Worm (Caenorhabditis elegans) whole organism, young adult: ENCODE data around the gene cnc-6.
A peak's percentile ranks its signal among the peaks of the same experiment; 100 is the strongest.

Experiments used
- B0261.1 ChIP-seq: sonication (generic microtip); optimal IDR thresholded peaks from 2 replicates; lab custom pipeline; 2016; ENCODE audit warnings: mild to moderate bottlenecking, missing genetic modification characterization, moderate library complexity, missing compliant biosample characterization
- F10E7.11 ChIP-seq: sonication (generic microtip); optimal IDR thresholded peaks from 2 replicates; lab custom pipeline; 2017; ENCODE audit warnings: mild to moderate bottlenecking, missing genetic modification characterization, moderate library complexity, missing compliant biosample characterization
- F33H1.4 ChIP-seq: fragments of 200-800 bp; sonication (Bioruptor generic); IDR thresholded peaks from 2 replicates; pipeline ENCODE4 v1.3.6; 2022; ENCODE audit warnings: missing genetic modification reagents, missing genetic modification characterization, missing compliant biosample characterization
- F57A8.1 ChIP-seq: fragments of 200-800 bp; sonication (Bioruptor generic); optimal IDR thresholded peaks from 2 replicates; lab custom pipeline; 2018; ENCODE audit warnings: mild to moderate bottlenecking, missing genetic modification characterization, moderate library complexity, missing compliant biosample characterization
- K11D2.4 ChIP-seq: fragments of 200-800 bp; sonication (Bioruptor generic); IDR thresholded peaks from 2 replicates; pipeline ENCODE4 v1.3.6; 2022; ENCODE audit warnings: missing genetic modification reagents, missing genetic modification characterization, missing compliant biosample characterization
- ama-1 ChIP-seq, 3 experiments: fragments of 150-350 bp in 1 of 3; sonication (generic microtip) in 2 of 3; optimal IDR thresholded peaks; 2 replicates each; lab custom pipeline; 2014 to 2018; ENCODE audit warnings: missing biosample characterization in 2 of 3, missing genetic modification characterization in 2 of 3, missing genetic modification reagents in 2 of 3
- atf-7 ChIP-seq: sonication (generic microtip); optimal IDR thresholded peaks from 2 replicates; lab custom pipeline; 2017; ENCODE audit warnings: mild to moderate bottlenecking, missing genetic modification characterization, missing compliant biosample characterization
- athp-1 ChIP-seq: sonication (generic microtip); optimal IDR thresholded peaks from 2 replicates; lab custom pipeline; 2017; ENCODE audit warnings: mild to moderate bottlenecking, missing genetic modification characterization, missing compliant biosample characterization
- ccch-3 ChIP-seq: fragments of 200-800 bp; sonication (Bioruptor generic); optimal IDR thresholded peaks from 2 replicates; lab custom pipeline; 2018; ENCODE audit warnings: mild to moderate bottlenecking, missing genetic modification characterization, missing compliant biosample characterization
- cebp-1 ChIP-seq, 2 experiments: fragments of 200-800 bp in 1 of 2; sonication (Bioruptor generic) in 1 of 2; sonication (generic microtip) in 1 of 2; IDR thresholded peaks in 1 of 2; optimal IDR thresholded peaks in 1 of 2; 2 replicates each; pipeline versions ENCODE4 v1.3.6 to Lab custom; 2017 to 2022; ENCODE audit warnings: missing compliant biosample characterization in 2 of 2, missing genetic modification characterization in 2 of 2, mild to moderate bottlenecking in 1 of 2, missing genetic modification reagents in 1 of 2, moderate library complexity in 1 of 2
- chd-7 ChIP-seq: sonication (generic microtip); optimal IDR thresholded peaks from 2 replicates; lab custom pipeline; 2016; ENCODE audit warnings: mild to moderate bottlenecking, missing genetic modification characterization, moderate library complexity, missing compliant biosample characterization
- die-1 ChIP-seq: sonication (generic microtip); optimal IDR thresholded peaks from 2 replicates; lab custom pipeline; 2016; ENCODE audit warnings: missing genotype, mild to moderate bottlenecking, missing genetic modification characterization, missing compliant biosample characterization
- dox-1 ChIP-seq: fragments of 200-800 bp; sonication (Bioruptor generic); IDR thresholded peaks from 2 replicates; pipeline ENCODE4 v1.3.6; 2022; ENCODE audit warnings: missing genetic modification reagents, missing genetic modification characterization, missing compliant biosample characterization
- egrh-3 ChIP-seq: fragments of 200-800 bp; sonication (Bioruptor generic); IDR thresholded peaks from 2 replicates; pipeline ENCODE4 v1.3.6; 2022; ENCODE audit warnings: missing genetic modification reagents, missing genetic modification characterization, missing compliant biosample characterization
- him-1 ChIP-seq: sonication (generic microtip); optimal IDR thresholded peaks from 2 replicates; lab custom pipeline; 2016; ENCODE audit warnings: missing genotype, missing genetic modification reagents, missing genetic modification characterization, missing compliant biosample characterization
- hsf-1 ChIP-seq: fragments of 200-800 bp; sonication (Bioruptor generic); IDR thresholded peaks from 2 replicates; pipeline ENCODE4 v1.3.6; 2022; ENCODE audit warnings: missing genetic modification reagents, missing genetic modification characterization, missing compliant biosample characterization
- lin-26 ChIP-seq: fragments of 200-800 bp; sonication (Bioruptor generic); IDR thresholded peaks from 2 replicates; pipeline ENCODE4 v1.3.6; 2022; ENCODE audit warnings: missing genetic modification reagents, missing genetic modification characterization, missing compliant biosample characterization
- lin-35 ChIP-seq, 3 experiments: fragments of 150-350 bp in 2 of 3; sonication (generic microtip) in 1 of 3; optimal IDR thresholded peaks; 2 replicates each; lab custom pipeline; 2014 to 2018; ENCODE audit warnings: missing biosample characterization in 3 of 3, missing genetic modification characterization in 3 of 3, missing genetic modification reagents in 3 of 3
- lir-1 ChIP-seq: fragments of 200-800 bp; sonication (Bioruptor generic); conservative IDR thresholded peaks from 2 replicates; pipeline ENCODE4 v1.3.6; 2022; ENCODE audit warnings: missing genetic modification reagents, missing genetic modification characterization, missing compliant biosample characterization
- lsl-1 ChIP-seq: fragments of 200-800 bp; sonication (Bioruptor generic); optimal IDR thresholded peaks from 2 replicates; lab custom pipeline; 2018; ENCODE audit warnings: mild to moderate bottlenecking, missing genetic modification characterization, moderate library complexity, missing compliant biosample characterization
- madf-6 ChIP-seq: fragments of 200-800 bp; sonication (Bioruptor generic); IDR thresholded peaks from 2 replicates; pipeline ENCODE4 v1.3.6; 2022; ENCODE audit warnings: missing genetic modification reagents, missing genetic modification characterization, missing compliant biosample characterization
- mcd-1 ChIP-seq: fragments of 200-800 bp; sonication (Bioruptor generic); IDR thresholded peaks from 2 replicates; pipeline ENCODE4 v1.3.6; 2022; ENCODE audit warnings: missing genetic modification reagents, missing genetic modification characterization, missing compliant biosample characterization
- mes-4 ChIP-seq: sonication (generic microtip); optimal IDR thresholded peaks from 2 replicates; lab custom pipeline; 2016; ENCODE audit warnings: missing genotype, missing genetic modification characterization, missing compliant biosample characterization
- mxl-1 ChIP-seq: sonication (generic microtip); optimal IDR thresholded peaks from 2 replicates; lab custom pipeline; 2016; ENCODE audit warnings: missing genetic modification characterization, missing compliant biosample characterization
- nfya-1 ChIP-seq: sonication (generic microtip); optimal IDR thresholded peaks from 2 replicates; lab custom pipeline; 2017; ENCODE audit warnings: antibody characterized with exemption, missing compliant biosample characterization, missing genetic modification characterization, borderline replicate concordance; ENCODE audit not compliant: insufficient read depth
- nhr-179 ChIP-seq: sonication (generic microtip); optimal IDR thresholded peaks from 2 replicates; lab custom pipeline; 2016; ENCODE audit warnings: mild to moderate bottlenecking, missing genetic modification characterization, missing compliant biosample characterization
- nhr-80 ChIP-seq: sonication (generic microtip); optimal IDR thresholded peaks from 2 replicates; lab custom pipeline; 2016; ENCODE audit warnings: missing genetic modification characterization, missing compliant biosample characterization
- nhr-90 ChIP-seq: sonication (generic microtip); optimal IDR thresholded peaks from 2 replicates; lab custom pipeline; 2016; ENCODE audit warnings: missing genotype, mild to moderate bottlenecking, missing genetic modification characterization, missing compliant biosample characterization
- pbrm-1 ChIP-seq: fragments of 200-800 bp; sonication (Bioruptor generic); IDR thresholded peaks from 2 replicates; pipeline ENCODE4 v1.3.6; 2022; ENCODE audit warnings: missing genetic modification reagents, missing genetic modification characterization, missing compliant biosample characterization
- pha-4 ChIP-seq: fragments of 150-350 bp; sonication (generic microtip); optimal IDR thresholded peaks from 2 replicates; lab custom pipeline; 2014; ENCODE audit warnings: missing biosample characterization, missing genetic modification reagents, missing genetic modification characterization
- rec-8 ChIP-seq, 2 experiments: sonication (generic microtip); optimal IDR thresholded peaks; 2 replicates each; lab custom pipeline; 2016; ENCODE audit warnings: mild to moderate bottlenecking in 2 of 2, missing genetic modification characterization in 2 of 2, missing genetic modification reagents in 2 of 2, missing genotype in 2 of 2, missing biosample characterization in 1 of 2, missing compliant biosample characterization in 1 of 2, moderate library complexity in 1 of 2
- repo-1 ChIP-seq: sonication (generic microtip); optimal IDR thresholded peaks from 2 replicates; lab custom pipeline; 2017; ENCODE audit warnings: mild to moderate bottlenecking, missing genetic modification characterization, missing compliant biosample characterization
- rpc-1 ChIP-seq, 2 experiments: fragments of 150-350 bp in 1 of 2; sonication (generic microtip) in 1 of 2; optimal IDR thresholded peaks; 2 replicates each; lab custom pipeline; 2014 to 2018; ENCODE audit warnings: missing biosample characterization in 1 of 2, missing genetic modification characterization in 1 of 2, missing genetic modification reagents in 1 of 2, missing genotype in 1 of 2
- snpc-1.3 ChIP-seq: sonication (generic microtip); optimal IDR thresholded peaks from 2 replicates; lab custom pipeline; 2017; ENCODE audit warnings: missing genetic modification characterization, mild to moderate bottlenecking, missing compliant biosample characterization, antibody characterized with exemption, moderate library complexity, missing genotype, missing genetic modification reagents; ENCODE audit not compliant: insufficient read depth
- snpc-3.4 ChIP-seq: sonication (generic microtip); optimal IDR thresholded peaks from 2 replicates; lab custom pipeline; 2017; ENCODE audit warnings: missing genetic modification characterization, mild to moderate bottlenecking, missing compliant biosample characterization, antibody characterized with exemption, moderate library complexity, missing genotype, missing genetic modification reagents
- snpc-4 ChIP-seq, 5 experiments: fragments of 150-350 bp in 1 of 5; sonication (generic microtip) in 4 of 5; optimal IDR thresholded peaks; 2 replicates each; lab custom pipeline; 2014 to 2018; ENCODE audit warnings: missing genetic modification characterization in 5 of 5, missing biosample characterization in 3 of 5, antibody characterized with exemption in 2 of 5, mild to moderate bottlenecking in 2 of 5, missing compliant biosample characterization in 2 of 5, missing genotype in 2 of 5, moderate library complexity in 2 of 5, missing genetic modification reagents in 1 of 5
- sptf-2 ChIP-seq: fragments of 200-800 bp; sonication (Bioruptor generic); optimal IDR thresholded peaks from 2 replicates; lab custom pipeline; 2018; ENCODE audit warnings: mild to moderate bottlenecking, missing genetic modification characterization, missing compliant biosample characterization
- tbx-9 ChIP-seq: sonication (generic microtip); optimal IDR thresholded peaks from 2 replicates; lab custom pipeline; 2016; ENCODE audit warnings: borderline replicate concordance, missing genetic modification characterization, inconsistent platforms, missing compliant biosample characterization
- xnd-1 ChIP-seq: sonication (generic microtip); optimal IDR thresholded peaks from 2 replicates; lab custom pipeline; 2016; ENCODE audit warnings: missing genotype, missing genetic modification reagents, missing genetic modification characterization, missing compliant biosample characterization
- zfh-2 ChIP-seq: fragments of 200-800 bp; sonication (Bioruptor generic); conservative IDR thresholded peaks from 2 replicates; pipeline ENCODE4 v1.3.6; 2022; ENCODE audit warnings: missing genetic modification reagents, missing genetic modification characterization, missing compliant biosample characterization
- zim-3 ChIP-seq: sonication (generic microtip); optimal IDR thresholded peaks from 2 replicates; lab custom pipeline; 2017; ENCODE audit warnings: mild to moderate bottlenecking, missing genetic modification characterization, moderate library complexity, missing compliant biosample characterization
- ztf-18 ChIP-seq: sonication (generic microtip); optimal IDR thresholded peaks from 2 replicates; lab custom pipeline; 2016; ENCODE audit warnings: missing genotype, mild to moderate bottlenecking, missing genetic modification characterization, missing compliant biosample characterization

cnc-6 gene

ce11 chrIII:1733001-1733400, 30.3 kb upstream of the cnc-6 start, which contains the start of gene ser-4:
ser-4 (minus strand) TSS chrIII:1733101.
- TF ChIP-seq mes-4 (tag; lab: Kevin White, UChicago) (no peak), zfh-2 (GFP tag; lab: Robert Waterston, UW) (peak; percentile 41; the same call in 1 of the 2 replicates)

ce11 chrIII:1733412-1733811, 29.9 kb upstream of the cnc-6 start:
- no peak for TF ChIP-seq atf-7
- no peak for TF ChIP-seq egrh-3 (GFP tag; lab: Robert Waterston, UW)
- no peak for TF ChIP-seq repo-1 (tag; lab: Kevin White, UChicago)
- TF ChIP-seq nfya-1, result no peak
- no peak for TF ChIP-seq sptf-2

DNA sequence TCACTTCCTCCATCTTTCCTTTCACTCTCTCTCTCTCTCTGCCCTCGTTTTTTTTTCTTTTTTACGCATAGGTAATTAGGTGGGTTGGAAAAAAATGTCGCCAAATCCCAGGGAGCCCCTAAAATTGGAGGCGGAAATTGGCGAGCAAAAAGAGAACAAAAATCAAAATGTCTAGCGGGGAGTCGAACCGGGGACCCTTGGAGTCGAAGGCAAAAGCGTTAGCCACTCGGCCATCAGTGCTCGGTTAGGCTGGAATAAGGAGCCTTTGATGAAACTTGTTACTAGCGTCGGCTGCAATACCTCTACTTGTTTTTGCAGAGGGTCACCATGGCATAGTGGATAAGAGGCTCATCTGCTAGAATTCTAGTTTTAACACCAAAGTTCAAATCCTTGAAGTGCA, 20.2 kb upstream of the cnc-6 start:
- TF ChIP-seq ccch-3 (no peak), lin-26 (GFP tag; lab: Robert Waterston, UW) (peak; percentile 65; the same call in 1 of the 2 replicates), pha-4 (tag; lab: Kevin White, UChicago) (no peak), lir-1 (GFP tag; lab: Robert Waterston, UW) (no peak), zfh-2 (GFP tag; lab: Robert Waterston, UW) (peak; percentile 61), ztf-18 (tag; lab: Kevin White, UChicago) (peak; percentile 21), F10E7.11 (tag; lab: Kevin White, UChicago) (no peak), hsf-1 (GFP tag; lab: Robert Waterston, UW) (0 out of 2 replicates have a peak, but pooled peaks have one; percentile 13), ama-1 (optimal IDR thresholded peaks at IDR 0.05; lab: Kevin White, UChicago) (no peak), ama-1 (GFP tag; optimal IDR thresholded peaks at IDR 0.05; lab: Kevin White, UChicago) (no peak), chd-7 (peak; percentile 22), mxl-1 (tag; lab: Kevin White, UChicago) (peak; percentile 7), madf-6 (GFP tag; lab: Robert Waterston, UW) (peak; percentile 20; the same call in 1 of the 2 replicates), F57A8.1 (GFP tag; lab: Kevin White, UChicago) (peak; percentile 20), mcd-1 (GFP tag; lab: Robert Waterston, UW) (peak; percentile 32; the same call in 1 of the 2 replicates), tbx-9 (tag; lab: Kevin White, UChicago) (no peak), him-1 (no peak), lsl-1 (GFP tag; lab: Kevin White, UChicago) (peak; percentile 39), F33H1.4 (0 out of 2 replicates have a peak, but pooled peaks have one; percentile 20), snpc-3.4 (peak; percentile 4), B0261.1 (tag; lab: Kevin White, UChicago) (peak; percentile 68), cebp-1 (GFP tag; IDR thresholded peaks at IDR 0.05; lab: Robert Waterston, UW) (no peak), cebp-1 (tag; optimal IDR thresholded peaks at IDR 0.05; lab: Kevin White, UChicago) (peak; percentile 25), snpc-4 (GFP tag; optimal IDR thresholded peaks at IDR 0.05; lab: Kevin White, UChicago) (no peak), snpc-4 (tag; optimal IDR thresholded peaks at IDR 0.05; lab: Kevin White, UChicago) (no peak), dox-1 (GFP tag; lab: Robert Waterston, UW) (peak; percentile 31; the same call in 1 of the 2 replicates), xnd-1 (tag; lab: Kevin White, UChicago) (no peak), nhr-80 (no peak), pbrm-1 (peak; percentile 48), rec-8 (tag; optimal IDR thresholded peaks at IDR 0.05; lab: Kevin White, UChicago) (no peak), nhr-179 (tag; lab: Kevin White, UChicago) (no peak), rpc-1 (optimal IDR thresholded peaks at IDR 0.05; lab: Kevin White, UChicago) (peak; percentile 60), rpc-1 (tag; optimal IDR thresholded peaks at IDR 0.05; lab: Kevin White, UChicago) (peak; percentile 78), athp-1 (peak; percentile 22), zim-3 (tag; lab: Kevin White, UChicago) (no peak), lin-35 (GFP tag; optimal IDR thresholded peaks at IDR 0.05; lab: Kevin White, UChicago) (no peak), die-1 (peak; percentile 54), snpc-1.3 (tag; lab: Kevin White, UChicago) (peak; percentile 49), nhr-90 (tag; lab: Kevin White, UChicago) (peak; percentile 48), K11D2.4 (peak; percentile 16; the same call in 1 of the 2 replicates)
